Fruit fly (Drosophila melanogaster): ENCODE measurements around the gene CG13674.
"Not testable (repeated sequence)": the region's sequence is repeated elsewhere in the genome, so short reads cannot be mapped to it uniquely, and the experiment has no call there.

Gene CG13674

DNA sequence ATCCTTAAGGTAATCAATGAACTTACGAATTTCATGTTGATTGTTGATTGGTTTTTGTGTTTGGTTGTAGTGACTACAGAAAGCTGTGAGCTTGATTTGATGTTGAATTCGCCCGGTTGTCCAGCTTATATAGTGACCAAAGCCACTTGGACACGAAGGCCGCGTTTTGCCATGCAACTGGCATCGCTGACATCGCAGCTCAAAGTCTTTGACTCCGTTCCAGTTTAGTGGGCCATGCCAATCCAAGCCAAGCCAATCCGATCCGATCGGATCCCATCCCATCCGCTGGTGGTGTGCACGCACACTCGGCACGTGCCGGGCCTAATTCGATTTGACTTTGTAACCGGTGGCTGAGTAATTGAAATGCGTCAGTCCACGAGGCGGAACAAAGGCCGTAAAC is at the start of gene CG13674:
Gene CG13674, minus strand, starts transcription at position 101 of the 400 bp plus-strand sequence.
- TF ChIP-seq CG32121 (GFP tag; IDR thresholded peaks at IDR 0.05) (no peak), D1 (tag; optimal IDR thresholded peaks at IDR 0.05) (no peak), fd96Ca (GFP tag; IDR thresholded peaks at IDR 0.05) (no peak), CG4496 (GFP tag; IDR thresholded peaks at IDR 0.05) (no peak), CG8159 (tag; optimal IDR thresholded peaks at IDR 0.05) (no peak), EcR (GFP tag; optimal IDR thresholded peaks at IDR 0.05) (no peak), gl (tag; optimal IDR thresholded peaks at IDR 0.05) (no peak), CG9948 (tag; optimal IDR thresholded peaks at IDR 0.05) (no peak), CG13204 (GFP tag; optimal IDR thresholded peaks at IDR 0.05) (no peak)

DNA sequence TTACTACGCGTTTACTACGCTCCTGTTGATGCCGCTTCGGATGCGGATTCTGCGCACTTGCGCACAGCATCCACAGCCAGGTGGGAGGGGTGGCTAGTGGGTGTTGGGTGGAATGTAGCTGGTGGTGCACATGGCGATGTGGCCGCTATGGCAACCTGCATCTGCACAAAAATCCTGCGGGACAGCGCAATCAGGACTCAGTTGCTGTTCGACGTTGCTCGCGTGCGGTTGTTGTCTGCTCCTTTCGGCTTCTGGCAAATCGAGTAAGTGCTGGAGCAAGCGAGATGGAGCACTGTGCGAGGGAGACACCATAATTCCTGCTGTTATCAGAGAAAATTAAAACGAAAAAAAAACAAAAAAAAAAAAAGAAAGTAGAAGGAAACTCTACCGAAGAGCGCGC is 22.1 kb upstream of the CG13674 start:
- no peak for TF ChIP-seq CG8159 (tag; optimal IDR thresholded peaks at IDR 0.05)
- no peak for TF ChIP-seq Snoo (tag; optimal IDR thresholded peaks at IDR 0.05)
- 0 out of 2 replicates have a peak, but pooled peaks have one; percentile 18 for TF ChIP-seq Ets98B (GFP tag; IDR thresholded peaks at IDR 0.05)
- TF ChIP-seq D1 (tag; optimal IDR thresholded peaks at IDR 0.05) = no peak
- 0 out of 2 replicates have a peak, but pooled peaks have one; percentile 39 for TF ChIP-seq CG32121 (GFP tag; IDR thresholded peaks at IDR 0.05)
- TF ChIP-seq EcR (GFP tag; optimal IDR thresholded peaks at IDR 0.05) = no peak
- TF ChIP-seq CG12605 (GFP tag; IDR thresholded peaks at IDR 0.05) = 0 out of 2 replicates have a peak, but pooled peaks have one; percentile 45

- TF ChIP-seq gl (tag; optimal IDR thresholded peaks at IDR 0.05) = no peak
- no peak for TF ChIP-seq Pif1B (GFP tag; optimal IDR thresholded peaks at IDR 0.05)
- TF ChIP-seq CG4496 (GFP tag; IDR thresholded peaks at IDR 0.05) = no peak
- TF ChIP-seq EcR (GFP tag; optimal IDR thresholded peaks at IDR 0.05) = no peak
- no peak for TF ChIP-seq CG8159 (tag; optimal IDR thresholded peaks at IDR 0.05)
- TF ChIP-seq CG14655 (GFP tag; optimal IDR thresholded peaks at IDR 0.05) = no peak
- TF ChIP-seq rn (GFP tag; IDR thresholded peaks at IDR 0.05) = no peak
- TF ChIP-seq CG32121 (GFP tag; IDR thresholded peaks at IDR 0.05) = no peak
- TF ChIP-seq Pif1A (GFP tag; optimal IDR thresholded peaks at IDR 0.05) = no peak
- TF ChIP-seq CG17806 (tag; optimal IDR thresholded peaks at IDR 0.05) = no peak
- TF ChIP-seq CG8301 (tag; optimal IDR thresholded peaks at IDR 0.05) = no peak
- TF ChIP-seq D1 (tag; optimal IDR thresholded peaks at IDR 0.05) = no peak
- TF ChIP-seq fd96Ca (GFP tag; IDR thresholded peaks at IDR 0.05) = no peak
Observed at dm6 chr3L:8240501-8240900, 21.7 kb upstream of the CG13674 start, which contains the start of gene CG7213. CG7213 (minus strand) TSS chr3L:8240601.

DNA sequence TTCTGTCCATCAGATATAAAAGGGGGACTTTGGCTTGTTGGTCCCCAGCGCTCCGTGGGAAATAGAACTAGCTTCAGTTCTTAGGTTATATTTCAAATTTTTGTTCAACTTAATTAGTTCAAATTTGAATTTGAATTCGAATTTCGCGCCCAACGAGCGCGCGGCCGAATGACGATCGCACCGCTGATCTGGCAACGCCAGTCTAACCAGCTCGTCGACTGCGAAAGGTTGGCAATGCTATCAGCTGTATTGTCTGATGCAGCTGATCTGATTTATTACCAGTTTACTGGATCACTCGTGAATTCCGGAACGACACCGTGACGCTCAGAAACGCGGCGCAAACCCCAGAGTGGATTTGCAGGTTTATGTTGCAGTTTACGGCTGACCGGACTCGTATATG is 19.6 kb upstream of the CG13674 start, which contains the start of gene Dscam4:
Gene Dscam4, plus strand, starts transcription at position 301 of the 400 bp plus-strand sequence.
- TF ChIP-seq EcR (GFP tag; optimal IDR thresholded peaks at IDR 0.05); CG32121 (GFP tag; IDR thresholded peaks at IDR 0.05); CG4496 (GFP tag; IDR thresholded peaks at IDR 0.05): not testable (repeated sequence)

DNA sequence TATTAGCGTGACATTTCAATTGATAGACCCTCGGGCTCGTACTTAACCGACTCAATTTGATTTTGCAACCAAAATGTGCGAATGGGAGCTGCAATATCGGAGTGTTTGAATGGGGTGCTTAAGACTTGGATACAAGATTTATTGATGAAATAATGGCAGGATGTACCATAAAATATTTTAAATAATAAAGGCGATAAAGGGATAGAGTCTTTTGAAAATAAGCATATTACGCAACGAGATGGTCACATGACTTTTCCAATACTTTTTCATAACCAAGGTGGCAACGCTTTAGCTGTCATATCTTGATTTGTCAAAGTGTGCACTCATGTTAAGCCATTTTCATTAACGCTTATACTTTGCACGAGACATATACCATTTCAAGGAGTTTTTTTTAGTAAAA is 10.1 kb upstream of the CG13674 start, which contains the start of gene eIF4E3:
Gene eIF4E3, plus strand, starts transcription at position 301 of the 400 bp plus-strand sequence.
- no peak for TF ChIP-seq CG32121 (GFP tag; IDR thresholded peaks at IDR 0.05)
- no peak for TF ChIP-seq fd96Ca (GFP tag; IDR thresholded peaks at IDR 0.05)
- TF ChIP-seq CG12605 (GFP tag; IDR thresholded peaks at IDR 0.05) = no peak
- TF ChIP-seq gl (tag; optimal IDR thresholded peaks at IDR 0.05) = no peak
- no peak for TF ChIP-seq Snoo (tag; optimal IDR thresholded peaks at IDR 0.05)
- no peak for TF ChIP-seq CG15710 (tag; optimal IDR thresholded peaks at IDR 0.05)

dm6 chr3L:8221835-8222234 is 3.1 kb upstream of the CG13674 start, which contains the start of gene CG13678:
CG13678 (plus strand) TSS chr3L:8222141.
- TF ChIP-seq CG14655 (GFP tag; optimal IDR thresholded peaks at IDR 0.05) (no peak), gl (tag; optimal IDR thresholded peaks at IDR 0.05) (no peak), CG13204 (GFP tag; optimal IDR thresholded peaks at IDR 0.05) (no peak), Pif1B (GFP tag; optimal IDR thresholded peaks at IDR 0.05) (no peak), CG15710 (tag; optimal IDR thresholded peaks at IDR 0.05) (no peak)

DNA sequence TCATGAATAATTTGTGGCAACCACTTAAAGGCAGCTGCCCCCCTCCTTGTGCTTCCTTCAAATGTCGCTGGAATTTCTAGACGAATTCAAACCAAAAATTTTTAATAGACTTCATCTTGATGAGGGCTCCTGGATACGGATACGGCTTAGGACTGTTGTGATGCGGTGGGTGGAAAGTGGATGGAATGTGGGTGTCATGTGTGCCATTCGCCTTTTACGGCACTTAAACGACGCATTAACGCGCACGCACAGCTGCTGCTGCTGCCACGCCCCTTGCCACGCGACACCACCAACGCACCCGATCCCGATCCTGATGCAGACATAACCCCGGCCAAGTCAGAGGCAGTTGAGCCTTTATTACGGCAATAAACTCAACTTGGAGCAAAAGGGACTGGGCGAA is 904 bp upstream of the CG13674 start:
- TF ChIP-seq CG12605 (GFP tag; IDR thresholded peaks at IDR 0.05) (no peak), CG13204 (GFP tag; optimal IDR thresholded peaks at IDR 0.05) (no peak)

DNA sequence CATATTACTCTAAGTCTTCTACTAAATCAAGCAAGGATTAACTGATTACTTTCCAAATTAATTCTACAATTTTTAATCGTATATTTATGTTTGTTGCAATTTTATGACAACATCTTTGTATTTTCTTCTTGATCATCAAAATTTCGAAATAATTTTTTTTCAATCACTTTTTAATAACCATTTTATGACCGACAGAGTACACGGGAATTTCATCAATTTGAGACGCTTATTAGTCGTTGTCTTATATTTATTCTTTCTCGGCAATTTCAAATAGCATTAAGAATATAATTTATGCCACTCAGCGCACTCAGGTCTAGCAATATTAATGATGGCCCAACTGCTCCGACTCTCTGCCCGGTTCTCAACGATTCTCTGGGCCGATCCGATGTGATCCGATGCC is 3.8 kb downstream of the CG13674 start, which contains the start of gene CG8012:
Gene CG8012, plus strand, starts transcription at position 301 of the 400 bp plus-strand sequence.
- TF ChIP-seq Ets98B (GFP tag; IDR thresholded peaks at IDR 0.05) = no peak
- no peak for TF ChIP-seq CG14655 (GFP tag; optimal IDR thresholded peaks at IDR 0.05)
- no peak for TF ChIP-seq CG8301 (tag; optimal IDR thresholded peaks at IDR 0.05)
- TF ChIP-seq CG13204 (GFP tag; optimal IDR thresholded peaks at IDR 0.05) = no peak
- no peak for TF ChIP-seq CG32121 (GFP tag; IDR thresholded peaks at IDR 0.05)
- no peak for TF ChIP-seq Pif1B (GFP tag; optimal IDR thresholded peaks at IDR 0.05)
- TF ChIP-seq Snoo (tag; optimal IDR thresholded peaks at IDR 0.05) = no peak
- no peak for TF ChIP-seq CG8159 (tag; optimal IDR thresholded peaks at IDR 0.05)
- no peak for TF ChIP-seq EcR (GFP tag; optimal IDR thresholded peaks at IDR 0.05)
